Worm (Caenorhabditis elegans): ENCODE data around the gene T13F2.4.
A peak's percentile ranks its signal among the peaks of the same experiment; 100 is the strongest.

Gene T13F2.4

DNA sequence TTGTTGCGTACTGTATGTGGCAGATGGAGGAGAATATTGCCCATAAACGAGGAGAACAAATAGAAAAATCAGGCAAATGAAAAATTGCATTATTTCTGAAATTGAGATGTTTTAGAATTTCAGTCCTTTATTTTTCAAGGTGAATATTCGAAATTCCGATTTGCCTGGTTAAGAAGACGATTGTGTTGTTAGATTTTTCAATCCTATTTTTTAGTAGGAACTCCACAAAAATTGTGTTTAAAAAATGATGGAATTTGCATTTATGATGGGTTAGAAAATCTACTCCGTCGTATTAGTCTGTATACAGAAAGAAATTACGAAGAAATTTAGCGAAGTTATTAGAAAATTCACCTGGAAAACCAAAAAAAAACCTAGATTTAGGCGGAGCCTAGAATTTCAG, 25.8 kb downstream of the T13F2.4 start, which contains the start of gene egl-20:
egl-20 (minus strand) TSS at position 101 of the 400 bp plus-strand sequence.
- TF ChIP-seq hlh-4 (tag; optimal IDR thresholded peaks at IDR 0.05) = no peak

DNA sequence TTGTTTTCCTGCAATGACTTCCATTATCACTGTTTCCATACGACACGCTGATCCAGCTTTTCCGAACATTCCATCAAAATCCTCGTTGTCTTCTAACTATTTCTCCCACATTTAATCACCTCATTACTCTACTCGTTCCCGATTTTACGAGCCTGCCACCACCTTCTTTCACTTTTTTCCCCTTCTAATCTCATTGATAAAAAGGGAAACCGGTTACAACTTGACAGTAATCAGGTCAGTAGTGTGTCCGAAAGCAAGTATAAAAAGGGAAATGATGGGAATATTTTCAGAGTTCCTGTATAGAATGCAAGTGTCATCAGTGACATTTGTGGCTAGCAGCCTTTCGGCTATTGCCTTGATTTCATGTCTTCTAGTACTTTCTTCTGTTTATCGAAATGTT, 32.0 kb downstream of the T13F2.4 start, which contains the start of gene col-123:
col-123 (plus strand) TSS at position 301 of the 400 bp plus-strand sequence.
- TF ChIP-seq blmp-1 (tag; optimal IDR thresholded peaks at IDR 0.05) = peak; percentile 53
- no peak for TF ChIP-seq zip-4 (GFP tag; optimal IDR thresholded peaks at IDR 0.05)

DNA sequence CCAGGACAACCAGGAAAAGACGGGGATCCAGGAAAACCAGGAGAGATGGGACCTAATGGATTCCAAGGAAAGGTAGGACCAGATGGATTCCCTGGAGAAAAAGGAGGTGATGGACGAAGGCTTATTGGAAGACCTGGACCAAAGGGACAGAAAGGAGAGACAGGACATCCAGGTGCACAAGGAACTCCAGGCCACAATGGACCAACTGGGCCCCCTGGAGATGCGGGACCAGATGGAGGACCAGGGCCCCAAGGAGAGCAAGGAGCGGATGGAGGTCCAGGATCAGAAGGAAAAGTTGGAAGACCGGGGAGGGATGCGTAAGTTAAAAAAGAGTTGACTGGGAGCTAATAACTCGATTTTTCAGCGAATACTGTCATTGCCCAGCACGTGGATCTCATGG, 33.0 kb downstream of the T13F2.4 start:
- TF ChIP-seq nhr-11 (tag; optimal IDR thresholded peaks at IDR 0.05) (no peak), unc-30 (tag; optimal IDR thresholded peaks at IDR 0.05) (no peak), egl-27 (tag; optimal IDR thresholded peaks at IDR 0.05) (no peak), tbx-2 (tag; optimal IDR thresholded peaks at IDR 0.05) (no peak), fkh-4 (tag; optimal IDR thresholded peaks at IDR 0.05; ENCODE audit: borderline replicate concordance) (no peak), efl-1 (optimal IDR thresholded peaks at IDR 0.05) (no peak), efl-1 (GFP tag; optimal IDR thresholded peaks at IDR 0.05 in 1 of 2) (no peak), ceh-82 (tag; optimal IDR thresholded peaks at IDR 0.05) (no peak), xbp-1 (tag; optimal IDR thresholded peaks at IDR 0.05) (no peak)

DNA sequence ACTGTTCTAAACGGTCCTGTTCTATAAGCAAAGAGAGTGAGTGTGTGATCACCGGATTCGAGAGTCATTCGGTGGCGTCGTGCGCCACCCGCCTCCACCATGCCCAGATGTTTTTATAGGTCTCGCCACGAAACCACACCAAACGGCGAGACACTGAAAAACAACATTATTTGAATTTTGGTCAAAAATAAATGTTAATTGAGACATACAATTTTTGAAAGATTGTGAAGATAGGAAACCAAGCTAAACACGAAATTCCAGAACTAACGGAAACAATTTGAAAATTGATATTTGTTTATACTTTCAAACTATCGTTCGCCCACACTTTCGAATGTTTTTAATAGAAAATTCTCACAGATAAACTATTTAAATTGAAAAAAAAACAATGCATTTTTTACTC, 34.9 kb downstream of the T13F2.4 start, which contains the start of gene catp-6:
catp-6 (minus strand) TSS at position 101 of the 400 bp plus-strand sequence.
- TF ChIP-seq C04F5.9 (tag; optimal IDR thresholded peaks at IDR 0.05) (no peak), efl-1 (optimal IDR thresholded peaks at IDR 0.05) (no peak), efl-1 (GFP tag; optimal IDR thresholded peaks at IDR 0.05 in 1 of 2) (peak in 1 of 2 experiments; percentile 89)

DNA sequence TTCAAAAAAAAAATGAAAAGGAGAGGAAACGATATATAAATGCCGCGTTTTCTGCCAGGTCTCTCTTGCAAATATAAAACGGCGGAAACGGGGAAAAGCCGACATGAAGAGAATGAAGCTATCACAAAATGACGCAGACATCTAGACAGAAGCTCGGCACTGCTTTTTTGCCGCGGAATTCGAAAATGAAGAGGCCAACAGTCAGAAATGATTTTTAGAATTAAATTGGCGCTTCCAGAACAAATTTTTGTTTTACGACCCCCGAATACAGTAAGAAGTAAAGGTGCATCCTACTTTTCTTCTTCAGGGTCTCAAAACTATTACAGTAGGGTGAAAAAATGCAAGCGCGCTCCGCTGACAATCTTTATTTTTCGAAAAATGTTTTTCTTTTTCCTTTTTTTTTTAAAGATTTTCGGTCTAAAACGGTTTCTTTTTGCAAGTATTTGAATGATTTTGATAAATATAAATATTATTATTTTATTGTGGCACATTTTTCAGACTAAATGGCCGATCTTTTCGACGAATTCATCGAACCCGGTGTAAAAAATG, 35.7 kb downstream of the T13F2.4 start, which contains the start of gene mtr-4:
mtr-4 (plus strand) TSS at position 499 of the 549 bp plus-strand sequence.
- TF ChIP-seq lsy-2 (tag; optimal IDR thresholded peaks at IDR 0.05) (peak in 1 of 2 experiments; percentile 53), jun-1 (tag; optimal IDR thresholded peaks at IDR 0.05) (no peak), nhr-11 (tag; optimal IDR thresholded peaks at IDR 0.05) (no peak), ceh-88 (GFP tag; IDR thresholded peaks at IDR 0.05) (no peak), zip-4 (GFP tag; optimal IDR thresholded peaks at IDR 0.05) (no peak), fkh-8 (tag; optimal IDR thresholded peaks at IDR 0.05) (peak; percentile 8), ceh-82 (tag; optimal IDR thresholded peaks at IDR 0.05) (no peak), lir-3 (tag; optimal IDR thresholded peaks at IDR 0.05; ENCODE audit: poor library complexity) (no peak), irx-1 (tag; optimal IDR thresholded peaks at IDR 0.05) (no peak), efl-1 (optimal IDR thresholded peaks at IDR 0.05) (peak; percentile 32 to 69), efl-1 (GFP tag; optimal IDR thresholded peaks at IDR 0.05 in 1 of 2) (peak; percentile 73 to 95), egl-27 (tag; optimal IDR thresholded peaks at IDR 0.05) (no peak), unc-130 (tag; optimal IDR thresholded peaks at IDR 0.05) (peak; percentile 6), Y116A8C.19 (tag; optimal IDR thresholded peaks at IDR 0.05; ENCODE audit: borderline replicate concordance) (no peak), nhr-71 (tag; optimal IDR thresholded peaks at IDR 0.05) (peak; percentile 55), pqm-1 (tag; optimal IDR thresholded peaks at IDR 0.05) (no peak), dpl-1 (GFP tag; optimal IDR thresholded peaks at IDR 0.05) (peak; percentile 33 to 73 (median 59)), tbx-2 (tag; optimal IDR thresholded peaks at IDR 0.05) (peak; percentile 2), elt-3 (tag; optimal IDR thresholded peaks at IDR 0.05) (no peak), ces-1 (GFP tag; optimal IDR thresholded peaks at IDR 0.05) (no peak), nhr-12 (tag; optimal IDR thresholded peaks at IDR 0.05) (no peak), lin-15B (tag; optimal IDR thresholded peaks at IDR 0.05) (peak; percentile 21), nhr-85 (tag) (no peak), pax-3 (tag; optimal IDR thresholded peaks at IDR 0.05) (no peak), sox-4 (tag; optimal IDR thresholded peaks at IDR 0.05) (no peak), nhr-28 (tag; optimal IDR thresholded peaks at IDR 0.05) (no peak), skn-1 (tag; optimal IDR thresholded peaks at IDR 0.05) (no peak), xbp-1 (tag; optimal IDR thresholded peaks at IDR 0.05) (peak; percentile 9), lin-35 (GFP tag; optimal IDR thresholded peaks at IDR 0.05) (peak; percentile 40 to 63), pag-3 (tag; optimal IDR thresholded peaks at IDR 0.05; ENCODE audit: borderline replicate concordance, insufficient read depth) (no peak), ceh-8 (GFP tag; optimal IDR thresholded peaks at IDR 0.05) (no peak), swsn-7 (tag; optimal IDR thresholded peaks at IDR 0.05) (peak; percentile 25), hlh-4 (tag; optimal IDR thresholded peaks at IDR 0.05) (no peak), sup-37 (GFP tag; optimal IDR thresholded peaks at IDR 0.05) (no peak), elt-2 (tag; optimal IDR thresholded peaks at IDR 0.05) (peak; percentile 57)
